Worm (Caenorhabditis elegans) whole organism, L3 larva: Measurements from ENCODE around the gene Y50E8A.1.

Experiments
- pha-4 ChIP-seq: fragments of 150-350 bp; optimal IDR thresholded peaks from 2 replicates; lab custom pipeline; 2014; ENCODE audit warnings: missing biosample characterization, missing genetic modification reagents, missing genetic modification characterization
- snpc-4 ChIP-seq: fragments of 150-350 bp; optimal IDR thresholded peaks from 2 replicates; lab custom pipeline; 2014; ENCODE audit warnings: missing biosample characterization, missing genetic modification characterization
- unc-39 ChIP-seq: sonication (generic microtip); optimal IDR thresholded peaks from 4 replicates; lab custom pipeline; 2017; ENCODE audit warnings: missing biosample characterization, missing genetic modification characterization
- zag-1 ChIP-seq: fragments of 150-350 bp; optimal IDR thresholded peaks from 2 replicates; lab custom pipeline; 2014; ENCODE audit warnings: missing biosample characterization, missing genetic modification characterization
- ztf-11 ChIP-seq: fragments of 150-350 bp; optimal IDR thresholded peaks from 2 replicates; lab custom pipeline; 2014; ENCODE audit warnings: missing biosample characterization, missing genetic modification characterization

DNA sequence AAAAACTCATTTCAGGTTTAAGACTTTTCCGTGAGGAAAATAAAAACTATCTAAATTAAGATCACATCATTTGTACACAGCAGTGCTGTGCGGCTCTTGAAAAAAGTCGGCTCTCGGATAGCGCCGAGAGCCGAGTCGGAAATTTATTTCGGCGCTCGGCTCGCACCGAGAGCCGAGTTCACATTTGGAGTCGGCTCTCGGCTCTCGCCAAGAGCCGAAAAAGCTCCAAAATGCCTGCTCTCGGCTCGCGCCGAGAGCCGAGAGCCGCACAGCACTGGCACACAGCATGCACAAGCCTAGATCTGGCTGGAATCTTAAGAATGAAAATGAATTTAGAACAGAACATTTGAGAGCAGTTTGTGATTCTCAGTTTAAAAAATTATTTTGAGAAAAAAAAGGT is 20.3 kb downstream of the Y50E8A.1 start:
- TF ChIP-seq ztf-11 (tag; lab: Kevin White, UChicago) (no peak), pha-4 (tag; lab: Kevin White, UChicago) (no peak), snpc-4 (no peak), unc-39 (tag; lab: Kevin White, UChicago) (no peak), zag-1 (no peak)
